Worm (Caenorhabditis elegans) whole organism, midembryonic: Measurements from ENCODE around the gene B0563.18.

Experiments used
- T22C8.4 ChIP-seq: fragments of 200-800 bp; sonication (Bioruptor generic); IDR thresholded peaks from 2 replicates; pipeline ENCODE4 v1.3.6; 2022; ENCODE audit warnings: missing genetic modification characterization, missing compliant biosample characterization
- cog-1 ChIP-seq: sonication (generic microtip); optimal IDR thresholded peaks from 2 replicates; lab custom pipeline; 2016; ENCODE audit warnings: missing genetic modification characterization, missing compliant biosample characterization
- flt-1 ChIP-seq: fragments of 200-800 bp; sonication (Bioruptor generic); IDR thresholded peaks from 2 replicates; pipeline ENCODE4 v1.3.6; 2022; ENCODE audit warnings: missing genetic modification characterization, missing compliant biosample characterization
- klf-2 ChIP-seq: fragments of 200-800 bp; sonication (Bioruptor generic); conservative IDR thresholded peaks from 2 replicates; pipeline ENCODE4 v1.3.6; 2022; ENCODE audit warnings: missing genetic modification reagents, missing genetic modification characterization, missing compliant biosample characterization
- med-1 ChIP-seq: sonication (generic microtip); optimal IDR thresholded peaks from 2 replicates; lab custom pipeline; 2017; ENCODE audit warnings: missing genetic modification characterization, mild to moderate bottlenecking, missing compliant biosample characterization, antibody characterized with exemption, missing genetic modification reagents; ENCODE audit not compliant: insufficient read depth
- ref-1 ChIP-seq: fragments of 200-800 bp; sonication (Bioruptor generic); conservative IDR thresholded peaks from 2 replicates; pipeline ENCODE4 v1.3.6; 2022; ENCODE audit warnings: missing genetic modification reagents, missing genetic modification characterization, missing compliant biosample characterization
- tab-1 ChIP-seq: fragments of 200-800 bp; sonication (Bioruptor generic); IDR thresholded peaks from 2 replicates; pipeline ENCODE4 v1.3.6; 2022; ENCODE audit warnings: missing genetic modification characterization, missing compliant biosample characterization
- ztf-23 ChIP-seq: fragments of 200-800 bp; sonication (Bioruptor generic); IDR thresholded peaks from 2 replicates; pipeline ENCODE4 v1.3.6; 2022; ENCODE audit warnings: missing genetic modification reagents, missing genetic modification characterization, missing compliant biosample characterization
- ztf-29 ChIP-seq: fragments of 200-800 bp; sonication (Bioruptor generic); IDR thresholded peaks from 2 replicates; pipeline ENCODE4 v1.3.6; 2022; ENCODE audit warnings: missing genetic modification reagents, missing genetic modification characterization, missing compliant biosample characterization

Gene B0563.18

ce11 chrX:9213873-9214341 lies 41.5 kb downstream of the B0563.18 start, which contains the start of gene C35B8.3:
Gene C35B8.3, plus strand, starts transcription at chrX:9213923.
- TF ChIP-seq tab-1 (GFP tag; lab: Robert Waterston, UW) (no peak), flt-1 (no peak), klf-2 (GFP tag; lab: Robert Waterston, UW) (no peak), T22C8.4 (no peak), ref-1 (GFP tag; lab: Robert Waterston, UW) (no peak), med-1 (GFP tag; lab: Kevin White, UChicago) (no peak), ztf-29 (GFP tag; lab: Robert Waterston, UW) (no peak), ztf-23 (no peak), cog-1 (tag; lab: Kevin White, UChicago) (no peak)
